Worm (Caenorhabditis elegans): ENCODE results near the gene srx-130.

Gene srx-130

DNA sequence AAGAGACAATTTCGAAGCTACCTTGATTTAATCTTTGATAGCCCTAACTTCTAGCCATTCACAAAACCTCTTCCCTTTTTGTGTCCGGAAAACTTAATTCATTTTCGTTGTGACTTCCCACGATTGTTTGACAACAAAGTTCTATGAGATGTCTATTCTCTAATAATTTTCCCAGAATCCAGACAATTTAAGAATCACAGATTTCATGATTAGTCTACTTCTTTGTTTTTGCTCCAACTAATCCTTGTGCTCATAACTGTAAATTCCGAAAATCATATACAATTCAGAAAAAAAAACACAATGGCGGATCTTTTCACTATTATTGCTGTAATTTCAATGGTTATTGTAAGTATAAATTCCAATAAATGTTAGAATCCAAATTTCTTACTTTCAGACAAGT is 19.3 kb downstream of the srx-130 start, which contains the start of gene srx-137:
Gene srx-137, plus strand, starts transcription at position 301 of the 400 bp plus-strand sequence.
- no peak for TF ChIP-seq C34F6.9 (tag; optimal IDR thresholded peaks at IDR 0.05)
- TF ChIP-seq nhr-10 (tag; optimal IDR thresholded peaks at IDR 0.05): no peak
- TF ChIP-seq nhr-21 (tag; optimal IDR thresholded peaks at IDR 0.05): no peak
- no peak for TF ChIP-seq nhr-25 (tag; optimal IDR thresholded peaks at IDR 0.05)
- TF ChIP-seq F13H6.1 (tag; optimal IDR thresholded peaks at IDR 0.05): no peak
- TF ChIP-seq blmp-1 (tag; optimal IDR thresholded peaks at IDR 0.05; ENCODE audit: insufficient read depth): no peak
- no peak for TF ChIP-seq mab-5 (tag; optimal IDR thresholded peaks at IDR 0.05)
- no peak for TF ChIP-seq aly-2 (tag; optimal IDR thresholded peaks at IDR 0.05)
- no peak for TF ChIP-seq unc-39 (tag; optimal IDR thresholded peaks at IDR 0.05)
- TF ChIP-seq skn-1 (tag; optimal IDR thresholded peaks at IDR 0.05): no peak
- TF ChIP-seq ztf-11 (tag; optimal IDR thresholded peaks at IDR 0.05): no peak
- no peak for TF ChIP-seq unc-62 (GFP tag; optimal IDR thresholded peaks at IDR 0.05)
- TF ChIP-seq nhr-12 (tag; optimal IDR thresholded peaks at IDR 0.05): no peak
- no peak for TF ChIP-seq gmeb-1 (tag; optimal IDR thresholded peaks at IDR 0.05)
- TF ChIP-seq lin-11 (tag; optimal IDR thresholded peaks at IDR 0.05): no peak
- TF ChIP-seq dmd-4 (tag; optimal IDR thresholded peaks at IDR 0.05): no peak
- no peak for TF ChIP-seq sem-4 (tag; optimal IDR thresholded peaks at IDR 0.05)
- TF ChIP-seq ztf-1 (GFP tag; conservative IDR thresholded peaks at IDR 0.05): no peak

- TF ChIP-seq unc-39 (tag; optimal IDR thresholded peaks at IDR 0.05) (no peak), mdl-1 (tag; optimal IDR thresholded peaks at IDR 0.05) (no peak), nhr-237 (tag; optimal IDR thresholded peaks at IDR 0.05) (no peak), lsy-2 (tag; optimal IDR thresholded peaks at IDR 0.05) (no peak), ztf-1 (GFP tag; conservative IDR thresholded peaks at IDR 0.05) (no peak), nhr-12 (tag; optimal IDR thresholded peaks at IDR 0.05) (no peak), lin-11 (tag; optimal IDR thresholded peaks at IDR 0.05) (no peak), nhr-77 (tag; optimal IDR thresholded peaks at IDR 0.05) (no peak), ceh-82 (tag; optimal IDR thresholded peaks at IDR 0.05) (no peak), skn-1 (tag; optimal IDR thresholded peaks at IDR 0.05) (no peak), blmp-1 (tag; optimal IDR thresholded peaks at IDR 0.05; ENCODE audit: insufficient read depth) (no peak), zag-1 (tag; optimal IDR thresholded peaks at IDR 0.05) (no peak)
These were observed 20.5 kb downstream of the srx-130 start for ce11 chrV:13863700-13864099.

DNA sequence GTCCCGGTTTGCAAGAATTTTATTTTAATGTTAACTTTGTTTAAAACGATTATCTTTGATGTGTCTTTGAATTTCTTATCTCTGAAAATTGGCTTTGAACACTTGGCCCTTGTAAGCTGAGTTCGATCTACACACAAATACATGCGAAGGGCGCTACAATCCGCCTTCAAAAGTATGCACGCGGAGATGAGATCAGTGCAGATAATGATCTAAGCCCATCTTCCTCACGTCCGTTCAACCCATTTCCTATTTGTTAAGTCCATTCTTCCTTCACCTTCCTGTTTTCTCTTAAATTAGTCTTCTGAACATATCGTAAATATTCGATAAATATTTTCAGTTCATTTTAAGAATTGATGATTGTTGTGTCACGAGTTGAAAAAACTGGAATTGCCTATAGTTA is 23.1 kb downstream of the srx-130 start, which contains the start of gene nhr-175:
Gene nhr-175, plus strand, starts transcription at position 339 of the 400 bp plus-strand sequence.
- TF ChIP-seq nhr-23 (tag; optimal IDR thresholded peaks at IDR 0.05): peak; percentile 52
- TF ChIP-seq lsy-2 (tag; optimal IDR thresholded peaks at IDR 0.05): no peak
- peak; percentile 69 for TF ChIP-seq sma-9 (GFP tag; optimal IDR thresholded peaks at IDR 0.05)
- TF ChIP-seq sma-9 (tag; optimal IDR thresholded peaks at IDR 0.05): no peak
- TF ChIP-seq Y55F3AM.14 (GFP tag; optimal IDR thresholded peaks at IDR 0.05): no peak
- peak; percentile 87 for TF ChIP-seq elt-1 (tag; optimal IDR thresholded peaks at IDR 0.05)
- TF ChIP-seq ZK546.5 (tag; optimal IDR thresholded peaks at IDR 0.05): no peak
- no peak for TF ChIP-seq lin-39 (tag; optimal IDR thresholded peaks at IDR 0.05)
- no peak for TF ChIP-seq nhr-11 (tag; optimal IDR thresholded peaks at IDR 0.05)
- TF ChIP-seq nhr-10 (tag; optimal IDR thresholded peaks at IDR 0.05): no peak
- TF ChIP-seq ceh-16 (tag; optimal IDR thresholded peaks at IDR 0.05): peak; percentile 62
- no peak for TF ChIP-seq nhr-237 (tag; optimal IDR thresholded peaks at IDR 0.05)
- TF ChIP-seq nhr-12 (tag; optimal IDR thresholded peaks at IDR 0.05): no peak

DNA sequence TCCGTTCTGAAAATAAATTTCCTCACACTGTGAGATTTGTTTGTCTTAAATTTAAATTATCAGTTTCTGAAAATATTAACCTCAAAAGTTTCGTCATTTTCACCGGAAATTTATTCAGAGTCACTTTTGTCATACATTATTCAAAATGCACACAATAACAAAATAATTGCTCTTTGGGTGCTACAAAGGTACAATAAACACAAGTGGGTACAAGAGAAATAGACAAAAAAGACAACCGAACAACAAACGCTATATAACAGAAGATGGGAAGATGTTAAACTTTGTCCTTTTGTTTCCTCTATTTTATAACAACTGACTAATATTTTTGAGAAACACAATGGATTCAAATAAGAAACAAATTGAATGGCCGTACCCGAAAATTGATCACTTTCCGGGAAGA is 26.3 kb downstream of the srx-130 start:
- no peak for TF ChIP-seq F13H6.1 (tag; optimal IDR thresholded peaks at IDR 0.05)
- TF ChIP-seq zag-1 (tag; optimal IDR thresholded peaks at IDR 0.05): no peak
- peak; percentile 46 for TF ChIP-seq nhr-11 (tag; optimal IDR thresholded peaks at IDR 0.05)
- TF ChIP-seq nhr-25 (tag; optimal IDR thresholded peaks at IDR 0.05): no peak

ce11 chrV:13872895-13873294 is 29.6 kb downstream of the srx-130 start, which contains the start of gene cpt-5:
TSS of gene cpt-5 (plus strand) at chrV:13873195.
- TF ChIP-seq elt-3 (tag; optimal IDR thresholded peaks at IDR 0.05) (no peak), unc-39 (tag; optimal IDR thresholded peaks at IDR 0.05) (no peak), nhr-77 (tag; optimal IDR thresholded peaks at IDR 0.05) (no peak), fos-1 (tag; optimal IDR thresholded peaks at IDR 0.05) (no peak), elt-1 (tag; optimal IDR thresholded peaks at IDR 0.05) (no peak), ztf-11 (tag; optimal IDR thresholded peaks at IDR 0.05) (no peak), peb-1 (tag; optimal IDR thresholded peaks at IDR 0.05) (no peak), aly-2 (tag; optimal IDR thresholded peaks at IDR 0.05) (no peak), ZK546.5 (tag; optimal IDR thresholded peaks at IDR 0.05) (no peak), C34F6.9 (tag; optimal IDR thresholded peaks at IDR 0.05) (no peak), lin-39 (tag; optimal IDR thresholded peaks at IDR 0.05) (no peak), snpc-4 (tag; optimal IDR thresholded peaks at IDR 0.05) (no peak), sma-3 (GFP tag; optimal IDR thresholded peaks at IDR 0.05) (no peak), mbf-1 (tag; optimal IDR thresholded peaks at IDR 0.05) (no peak), nhr-23 (tag; optimal IDR thresholded peaks at IDR 0.05) (no peak), skn-1 (tag; optimal IDR thresholded peaks at IDR 0.05) (no peak), Y55F3AM.14 (GFP tag; optimal IDR thresholded peaks at IDR 0.05) (no peak), lin-11 (tag; optimal IDR thresholded peaks at IDR 0.05) (no peak), nhr-129 (tag; optimal IDR thresholded peaks at IDR 0.05) (no peak), dmd-4 (tag; optimal IDR thresholded peaks at IDR 0.05) (no peak)

Measured in whole organism, L2 larva.